Worm (Caenorhabditis elegans) whole organism, young adult: ENCODE measurements around the gene fbxa-76.

ENCODE experiments used
- B0035.1 ChIP-seq: sonication (generic microtip); optimal IDR thresholded peaks from 2 replicates; lab custom pipeline; 2016; ENCODE audit warnings: missing genetic modification characterization, mild to moderate bottlenecking, missing compliant biosample characterization, missing genotype, missing genetic modification reagents
- F39B2.1 ChIP-seq: fragments of 200-800 bp; sonication (Bioruptor generic); IDR thresholded peaks from 2 replicates; pipeline ENCODE4 v1.3.6; 2022; ENCODE audit warnings: missing genetic modification reagents, missing genetic modification characterization, missing compliant biosample characterization
- F52B5.7 ChIP-seq: sonication (generic microtip); optimal IDR thresholded peaks from 2 replicates; lab custom pipeline; 2016; ENCODE audit warnings: mild to moderate bottlenecking, missing genetic modification characterization, missing compliant biosample characterization
- ama-1 ChIP-seq, 3 experiments: fragments of 150-350 bp in 1 of 3; sonication (generic microtip) in 2 of 3; optimal IDR thresholded peaks; 2 replicates each; lab custom pipeline; 2014 to 2018; ENCODE audit warnings: missing biosample characterization in 2 of 3, missing genetic modification characterization in 2 of 3, missing genetic modification reagents in 2 of 3
- athp-1 ChIP-seq: sonication (generic microtip); optimal IDR thresholded peaks from 2 replicates; lab custom pipeline; 2017; ENCODE audit warnings: mild to moderate bottlenecking, missing genetic modification characterization, missing compliant biosample characterization
- bed-1 ChIP-seq: fragments of 200-800 bp; sonication (Bioruptor generic); IDR thresholded peaks from 2 replicates; pipeline ENCODE4 v1.3.6; 2022; ENCODE audit warnings: missing genetic modification reagents, missing genetic modification characterization, missing compliant biosample characterization
- cebp-1 ChIP-seq, 2 experiments: fragments of 200-800 bp in 1 of 2; sonication (Bioruptor generic) in 1 of 2; sonication (generic microtip) in 1 of 2; IDR thresholded peaks in 1 of 2; optimal IDR thresholded peaks in 1 of 2; 2 replicates each; pipeline versions ENCODE4 v1.3.6 to Lab custom; 2017 to 2022; ENCODE audit warnings: missing compliant biosample characterization in 2 of 2, missing genetic modification characterization in 2 of 2, mild to moderate bottlenecking in 1 of 2, missing genetic modification reagents in 1 of 2, moderate library complexity in 1 of 2
- die-1 ChIP-seq: sonication (generic microtip); optimal IDR thresholded peaks from 2 replicates; lab custom pipeline; 2016; ENCODE audit warnings: missing genotype, mild to moderate bottlenecking, missing genetic modification characterization, missing compliant biosample characterization
- dpff-1 ChIP-seq: sonication (generic microtip); optimal IDR thresholded peaks from 2 replicates; lab custom pipeline; 2017; ENCODE audit warnings: mild to moderate bottlenecking, missing genetic modification characterization, missing compliant biosample characterization
- dpl-1 ChIP-seq: fragments of 150-350 bp; optimal IDR thresholded peaks from 2 replicates; lab custom pipeline; 2014; ENCODE audit warnings: missing biosample characterization, missing genetic modification reagents, missing genetic modification characterization
- efl-1 ChIP-seq: fragments of 150-350 bp; optimal IDR thresholded peaks from 2 replicates; lab custom pipeline; 2014; ENCODE audit warnings: missing biosample characterization, missing genetic modification reagents, missing genetic modification characterization
- ekl-4 ChIP-seq: fragments of 200-800 bp; sonication (Bioruptor generic); IDR thresholded peaks from 2 replicates; pipeline ENCODE4 v1.3.6; 2022; ENCODE audit warnings: missing genetic modification reagents, missing genetic modification characterization, missing compliant biosample characterization
- him-1 ChIP-seq: sonication (generic microtip); optimal IDR thresholded peaks from 2 replicates; lab custom pipeline; 2016; ENCODE audit warnings: missing genotype, missing genetic modification reagents, missing genetic modification characterization, missing compliant biosample characterization
- lin-35 ChIP-seq, 3 experiments: fragments of 150-350 bp in 2 of 3; sonication (generic microtip) in 1 of 3; optimal IDR thresholded peaks; 2 replicates each; lab custom pipeline; 2014 to 2018; ENCODE audit warnings: missing biosample characterization in 3 of 3, missing genetic modification characterization in 3 of 3, missing genetic modification reagents in 3 of 3
- madf-6 ChIP-seq: fragments of 200-800 bp; sonication (Bioruptor generic); IDR thresholded peaks from 2 replicates; pipeline ENCODE4 v1.3.6; 2022; ENCODE audit warnings: missing genetic modification reagents, missing genetic modification characterization, missing compliant biosample characterization
- mel-28 ChIP-seq: sonication (generic microtip); optimal IDR thresholded peaks from 2 replicates; lab custom pipeline; 2016; ENCODE audit warnings: borderline replicate concordance, mild to moderate bottlenecking, missing genetic modification characterization, missing compliant biosample characterization
- nfyb-1 ChIP-seq: fragments of 200-800 bp; sonication (Bioruptor generic); IDR thresholded peaks from 2 replicates; pipeline ENCODE4 v1.3.6; 2022; ENCODE audit warnings: missing genetic modification reagents, missing genetic modification characterization, missing compliant biosample characterization
- nhr-80 ChIP-seq: sonication (generic microtip); optimal IDR thresholded peaks from 2 replicates; lab custom pipeline; 2016; ENCODE audit warnings: missing genetic modification characterization, missing compliant biosample characterization
- repo-1 ChIP-seq: sonication (generic microtip); optimal IDR thresholded peaks from 2 replicates; lab custom pipeline; 2017; ENCODE audit warnings: mild to moderate bottlenecking, missing genetic modification characterization, missing compliant biosample characterization
- snpc-1.3 ChIP-seq: sonication (generic microtip); optimal IDR thresholded peaks from 2 replicates; lab custom pipeline; 2017; ENCODE audit warnings: missing genetic modification characterization, mild to moderate bottlenecking, missing compliant biosample characterization, antibody characterized with exemption, moderate library complexity, missing genotype, missing genetic modification reagents; ENCODE audit not compliant: insufficient read depth
- snpc-4 ChIP-seq, 5 experiments: fragments of 150-350 bp in 1 of 5; sonication (generic microtip) in 4 of 5; optimal IDR thresholded peaks; 2 replicates each; lab custom pipeline; 2014 to 2018; ENCODE audit warnings: missing genetic modification characterization in 5 of 5, missing biosample characterization in 3 of 5, antibody characterized with exemption in 2 of 5, mild to moderate bottlenecking in 2 of 5, missing compliant biosample characterization in 2 of 5, missing genotype in 2 of 5, moderate library complexity in 2 of 5, missing genetic modification reagents in 1 of 5
- unc-130 ChIP-seq: sonication (generic microtip); optimal IDR thresholded peaks from 2 replicates; lab custom pipeline; 2016; ENCODE audit warnings: missing genetic modification reagents, missing genetic modification characterization, missing compliant biosample characterization
- xnd-1 ChIP-seq: sonication (generic microtip); optimal IDR thresholded peaks from 2 replicates; lab custom pipeline; 2016; ENCODE audit warnings: missing genotype, missing genetic modification reagents, missing genetic modification characterization, missing compliant biosample characterization
- ztf-26 ChIP-seq: sonication (generic microtip); optimal IDR thresholded peaks from 2 replicates; lab custom pipeline; 2017; ENCODE audit warnings: missing genetic modification characterization, missing compliant biosample characterization
- ztf-28 ChIP-seq: fragments of 200-800 bp; sonication (Bioruptor generic); IDR thresholded peaks from 2 replicates; pipeline ENCODE4 v1.3.6; 2022; ENCODE audit warnings: missing genetic modification reagents, missing genetic modification characterization, missing compliant biosample characterization

The fbxa-76 gene

ce11 chrIII:1201958-1202596 lies 46.9 kb downstream of the fbxa-76 start, which contains the start of the genes mrpl-45 and Y119D3B.12 (continued):
- TF ChIP-seq F52B5.7 (tag; lab: Kevin White, UChicago) (no peak), bed-1 (no peak), lin-35 (GFP tag; optimal IDR thresholded peaks at IDR 0.05; lab: Kevin White, UChicago) (peak in 1 of 3 experiments; percentile 71), mel-28 (tag; lab: Kevin White, UChicago) (no peak), him-1 (tag; lab: Kevin White, UChicago) (no peak), cebp-1 (GFP tag; IDR thresholded peaks at IDR 0.05; lab: Robert Waterston, UW) (no peak), cebp-1 (tag; optimal IDR thresholded peaks at IDR 0.05; lab: Kevin White, UChicago) (peak; percentile 68), efl-1 (peak; percentile 53), athp-1 (tag; lab: Kevin White, UChicago) (peak; percentile 66), ekl-4 (GFP tag; lab: Robert Waterston, UW) (0 out of 2 replicates have a peak, but pooled peaks have one; percentile 55), repo-1 (tag; lab: Kevin White, UChicago) (peak; percentile 19), snpc-1.3 (peak; percentile 63), nfyb-1 (GFP tag; lab: Robert Waterston, UW) (peak; percentile 71), nhr-80 (tag; lab: Kevin White, UChicago) (peak; percentile 11), ztf-26 (tag; lab: Kevin White, UChicago) (no peak), madf-6 (GFP tag; lab: Robert Waterston, UW) (peak; percentile 52; the same call in 1 of the 2 replicates), B0035.1 (no peak), F39B2.1 (GFP tag; lab: Robert Waterston, UW) (no peak), ama-1 (optimal IDR thresholded peaks at IDR 0.05; lab: Kevin White, UChicago) (no peak), ama-1 (GFP tag; optimal IDR thresholded peaks at IDR 0.05; lab: Kevin White, UChicago) (no peak), ztf-28 (GFP tag; lab: Robert Waterston, UW) (peak; percentile 15; the same call in 1 of the 2 replicates), dpl-1 (GFP tag; lab: Kevin White, UChicago) (peak; percentile 5), die-1 (tag; lab: Kevin White, UChicago) (no peak), dpff-1 (tag; lab: Kevin White, UChicago) (no peak), xnd-1 (tag; lab: Kevin White, UChicago) (no peak), snpc-4 (GFP tag; optimal IDR thresholded peaks at IDR 0.05; lab: Kevin White, UChicago) (no peak), snpc-4 (tag; optimal IDR thresholded peaks at IDR 0.05; lab: Kevin White, UChicago) (peak in 1 of 4 experiments; percentile 20), unc-130 (GFP tag; lab: Kevin White, UChicago) (no peak)
